Worm (Caenorhabditis elegans) whole organism, L1 larva: Measurements from ENCODE around the gene fum-1.

ENCODE experiments used
- F16B12.6 ChIP-seq: fragments of 150-350 bp; optimal IDR thresholded peaks from 2 replicates; lab custom pipeline; 2014; ENCODE audit warnings: missing biosample characterization, missing genetic modification characterization
- ama-1 ChIP-seq: fragments of 150-350 bp; optimal IDR thresholded peaks from 2 replicates; lab custom pipeline; 2014
- elt-3 ChIP-seq, 6 experiments: fragments of 150-350 bp in 1 of 6; sonication (generic microtip); optimal IDR thresholded peaks; 2 replicates each; lab custom pipeline; 2017 to 2018; ENCODE audit warnings: missing biosample characterization in 6 of 6, missing genetic modification characterization in 6 of 6, inconsistent platforms in 1 of 6
- fos-1 ChIP-seq: fragments of 150-350 bp; optimal IDR thresholded peaks from 2 replicates; lab custom pipeline; 2014; ENCODE audit warnings: missing biosample characterization, missing genetic modification characterization
- mep-1 ChIP-seq: fragments of 150-350 bp; optimal IDR thresholded peaks from 2 replicates; lab custom pipeline; 2014; ENCODE audit warnings: missing biosample characterization, missing genetic modification characterization
- nhr-11 ChIP-seq: fragments of 150-350 bp; optimal IDR thresholded peaks from 2 replicates; lab custom pipeline; 2014; ENCODE audit warnings: missing biosample characterization, missing genetic modification characterization
- nhr-20 ChIP-seq: sonication (generic microtip); optimal IDR thresholded peaks from 2 replicates; lab custom pipeline; 2016; ENCODE audit warnings: mild to moderate bottlenecking, missing genetic modification characterization, missing compliant biosample characterization
- nhr-71 ChIP-seq: sonication (generic microtip); optimal IDR thresholded peaks from 2 replicates; lab custom pipeline; 2016; ENCODE audit warnings: mild to moderate bottlenecking, missing genetic modification characterization, moderate library complexity, missing compliant biosample characterization
- nhr-76 ChIP-seq: sonication (generic microtip); optimal IDR thresholded peaks from 2 replicates; lab custom pipeline; 2017; ENCODE audit warnings: missing biosample characterization, missing genetic modification characterization
- skn-1 ChIP-seq: fragments of 150-350 bp; optimal IDR thresholded peaks from 2 replicates; lab custom pipeline; 2014; ENCODE audit warnings: missing biosample characterization, missing genetic modification characterization
- snpc-4 ChIP-seq: fragments of 150-350 bp; optimal IDR thresholded peaks from 2 replicates; lab custom pipeline; 2014; ENCODE audit warnings: missing biosample characterization, missing genetic modification characterization
- sox-4 ChIP-seq: sonication (generic microtip); optimal IDR thresholded peaks from 2 replicates; lab custom pipeline; 2016; ENCODE audit warnings: missing genetic modification characterization, missing compliant biosample characterization
- ztf-11 ChIP-seq, 2 experiments: sonication (generic microtip); optimal IDR thresholded peaks; 2 replicates each; lab custom pipeline; 2016 to 2017; ENCODE audit warnings: missing genetic modification characterization in 2 of 2, missing biosample characterization in 1 of 2, missing compliant biosample characterization in 1 of 2

DNA sequence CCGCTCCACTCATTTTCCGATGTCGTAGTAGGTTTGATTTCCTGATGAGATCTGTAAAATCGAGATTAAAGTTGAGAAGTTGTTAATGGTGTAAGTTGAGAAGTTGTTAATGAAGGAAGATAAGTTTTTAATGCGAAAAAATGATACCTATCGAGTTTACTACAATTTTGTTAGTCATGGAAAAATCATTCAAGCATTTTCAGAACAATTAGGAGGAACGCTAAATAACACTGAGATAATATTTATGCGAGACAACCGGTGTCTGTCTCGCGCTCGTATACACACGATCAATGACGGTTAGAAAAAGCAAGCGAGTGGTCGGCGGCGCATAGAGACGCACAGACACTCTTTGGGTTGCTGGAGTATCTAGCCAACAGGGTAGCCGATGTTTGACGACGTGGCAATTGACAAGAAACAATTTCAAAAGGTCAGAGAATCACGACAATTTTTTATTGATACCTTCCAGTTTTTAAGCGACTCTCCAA, 32.4 kb downstream of the fum-1 start, which contains the start of gene cgh-1:
- TF ChIP-seq elt-3 (tag; optimal IDR thresholded peaks at IDR 0.05; lab: Kevin White, UChicago): no peak
- TF ChIP-seq nhr-11 (tag; lab: Kevin White, UChicago): no peak
- no peak for TF ChIP-seq skn-1
- TF ChIP-seq fos-1 (tag; lab: Kevin White, UChicago): no peak
- TF ChIP-seq nhr-20 (tag; lab: Kevin White, UChicago): no peak
- TF ChIP-seq ama-1: no peak
- TF ChIP-seq snpc-4: no peak
- TF ChIP-seq ztf-11 (tag; optimal IDR thresholded peaks at IDR 0.05; lab: Kevin White, UChicago): no peak
- TF ChIP-seq nhr-71 (tag; lab: Kevin White, UChicago): no peak
- TF ChIP-seq sox-4: no peak
- TF ChIP-seq mep-1: no peak
- TF ChIP-seq nhr-76 (tag; lab: Kevin White, UChicago): no peak
- no peak for TF ChIP-seq F16B12.6 (tag; lab: Kevin White, UChicago)
